Worm (Caenorhabditis elegans): ENCODE measurements around the gene str-175.

DNA sequence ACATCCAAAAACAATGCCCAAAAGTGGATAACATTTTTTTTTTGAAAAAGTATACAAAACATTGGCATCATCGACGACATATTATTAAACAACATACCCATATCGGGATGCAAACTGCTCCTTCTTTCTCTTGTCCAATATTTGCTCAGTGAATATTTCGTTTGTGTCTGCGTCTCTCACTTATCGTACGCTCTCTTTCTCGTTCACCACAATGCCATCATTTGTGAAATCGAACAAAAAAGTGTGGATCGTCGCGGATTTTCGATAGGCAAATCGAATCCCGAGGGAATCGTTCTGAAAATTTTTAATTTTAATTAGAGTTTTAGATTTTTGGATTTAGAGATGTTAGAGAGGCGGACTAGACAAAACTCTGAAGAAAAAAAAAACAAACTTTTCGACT lies 23.7 kb downstream of the str-175 start, which contains the start of gene tat-2:
- TF ChIP-seq med-1 (GFP tag; optimal IDR thresholded peaks at IDR 0.05; ENCODE audit: insufficient read depth) (no peak), ztf-23 (GFP tag; IDR thresholded peaks at IDR 0.05) (no peak), cog-1 (tag; optimal IDR thresholded peaks at IDR 0.05) (no peak), T22C8.4 (GFP tag; IDR thresholded peaks at IDR 0.05) (no peak), flt-1 (GFP tag; IDR thresholded peaks at IDR 0.05) (no peak), klf-2 (GFP tag; conservative IDR thresholded peaks at IDR 0.05) (no peak), tab-1 (GFP tag; IDR thresholded peaks at IDR 0.05) (no peak), ref-1 (GFP tag; conservative IDR thresholded peaks at IDR 0.05) (no peak), ztf-29 (GFP tag; IDR thresholded peaks at IDR 0.05) (no peak)
